Worm (Caenorhabditis elegans): Measurements from ENCODE around the gene F32H5.1.

ce11 chrV:13394968-13395367 is 37.1 kb upstream of the F32H5.1 start:
- TF ChIP-seq dao-5 (tag; optimal IDR thresholded peaks at IDR 0.05) (no peak), him-1 (tag; optimal IDR thresholded peaks at IDR 0.05) (no peak)
